Fruit fly (Drosophila melanogaster) Kc167 (cell line): ENCODE data around the gene Mocs1.

ENCODE experiments used
- Myc ChIP-seq: fragments of >200 bp; optimal IDR thresholded peaks from 2 replicates; lab custom pipeline; 2017; ENCODE audit warnings: missing external identifiers
- Sin3A ChIP-seq: fragments of >200 bp; optimal IDR thresholded peaks from 2 replicates; lab custom pipeline; 2018; ENCODE audit warnings: missing external identifiers
- h ChIP-seq: fragments of >200 bp; optimal IDR thresholded peaks from 3 replicates; lab custom pipeline; 2018; ENCODE audit warnings: missing external identifiers
- insv ChIP-seq: fragments of >200 bp; optimal IDR thresholded peaks from 3 replicates; lab custom pipeline; 2018; ENCODE audit warnings: missing external identifiers
- psq ChIP-seq: fragments of >200 bp; optimal IDR thresholded peaks from 2 replicates; lab custom pipeline; 2017; ENCODE audit warnings: missing external identifiers
- ttk ChIP-seq: sonication (Bioruptor generic); optimal IDR thresholded peaks from 2 replicates; lab custom pipeline; 2017; ENCODE audit warnings: missing external identifiers

- TF ChIP-seq Myc (lab: Kevin White, UChicago) = no peak
- no peak for TF ChIP-seq Sin3A (lab: Kevin White, UChicago)
- TF ChIP-seq ttk = no peak
- TF ChIP-seq h = no peak
- TF ChIP-seq psq (lab: Kevin White, UChicago) = no peak
- no peak for TF ChIP-seq insv (lab: Kevin White, UChicago)
These were observed 43.0 kb upstream of the Mocs1 start, which contains the start of gene CG32081 for dm6 chr3L:11027279-11027678.
